Fruit fly (Drosophila melanogaster) whole organism, embryonic: ENCODE measurements around the gene CG32847.

Experiments used
- Bgb ChIP-seq: fragments of 200-800 bp; sonication (Bioruptor generic); IDR thresholded peaks from 2 replicates; pipeline ENCODE4 v1.3.6; 2022; ENCODE audit warnings: missing biosample characterization, missing genetic modification characterization; ENCODE audit not compliant: partially characterized antibody
- CG10274 ChIP-seq: fragments of 200-800 bp; sonication (Bioruptor generic); optimal IDR thresholded peaks from 3 replicates; lab custom pipeline; 2017; ENCODE audit warnings: missing biosample characterization, mild to moderate bottlenecking, missing genetic modification characterization
- CG10654 ChIP-seq: fragments of 200-800 bp; sonication (Bioruptor generic); optimal IDR thresholded peaks from 2 replicates; lab custom pipeline; 2016; ENCODE audit warnings: missing biosample characterization, missing genetic modification characterization
- CG12071 ChIP-seq: fragments of 200-800 bp; sonication (Bioruptor generic); optimal IDR thresholded peaks from 3 replicates; lab custom pipeline; 2018; ENCODE audit warnings: missing biosample characterization, mild to moderate bottlenecking, missing genetic modification characterization
- CG12659 ChIP-seq: fragments of 200-800 bp; sonication (Bioruptor generic); optimal IDR thresholded peaks from 3 replicates; lab custom pipeline; 2017; ENCODE audit warnings: mild to moderate bottlenecking, missing biosample characterization, missing genetic modification reagents, missing genetic modification characterization
- CG17186 ChIP-seq: fragments of 200-800 bp; sonication (Bioruptor generic); optimal IDR thresholded peaks from 3 replicates; lab custom pipeline; 2017; ENCODE audit warnings: missing biosample characterization, missing genetic modification reagents, missing genetic modification characterization
- CG17328 ChIP-seq: fragments of 200-800 bp; sonication (Bioruptor generic); IDR thresholded peaks from 2 replicates; pipeline ENCODE4 v1.3.6; 2022; ENCODE audit warnings: missing biosample characterization, missing genetic modification characterization
- CG18262 ChIP-seq: fragments of 200-800 bp; optimal IDR thresholded peaks from 3 replicates; lab custom pipeline; 2019; ENCODE audit warnings: missing biosample characterization, mild to moderate bottlenecking, missing genetic modification characterization, moderate library complexity
- CG32772 ChIP-seq: fragments of 200-800 bp; sonication (Bioruptor generic); IDR thresholded peaks from 2 replicates; pipeline ENCODE4 v1.3.6; 2022; ENCODE audit warnings: missing biosample characterization, missing genetic modification characterization
- CG34376 ChIP-seq: fragments of 200-800 bp; sonication (Bioruptor generic); optimal IDR thresholded peaks from 2 replicates; lab custom pipeline; 2018; ENCODE audit warnings: missing biosample characterization, mild to moderate bottlenecking, missing genetic modification characterization
- CG42726 ChIP-seq: fragments of 200-800 bp; sonication (Bioruptor generic); IDR thresholded peaks from 2 replicates; pipeline ENCODE4 v1.3.6; 2022; ENCODE audit warnings: missing biosample characterization, missing genetic modification characterization; ENCODE audit not compliant: partially characterized antibody
- CG8089 ChIP-seq: fragments of 200-800 bp; sonication (Bioruptor generic); optimal IDR thresholded peaks from 3 replicates; lab custom pipeline; 2016; ENCODE audit warnings: missing biosample characterization, missing genetic modification characterization
- CG8281 ChIP-seq: fragments of 200-800 bp; sonication (Bioruptor generic); optimal IDR thresholded peaks from 2 replicates; lab custom pipeline; 2018; ENCODE audit warnings: missing biosample characterization, mild to moderate bottlenecking, missing genetic modification characterization, moderate library complexity
- CG8944 ChIP-seq: fragments of 200-800 bp; sonication (Bioruptor generic); optimal IDR thresholded peaks from 3 replicates; lab custom pipeline; 2016; ENCODE audit warnings: missing biosample characterization, missing genetic modification characterization
- CrebB ChIP-seq: fragments of 200-800 bp; sonication (Bioruptor generic); optimal IDR thresholded peaks from 3 replicates; lab custom pipeline; 2018; ENCODE audit warnings: missing biosample characterization, mild to moderate bottlenecking, missing genetic modification characterization
- Deaf1 ChIP-seq: fragments of 200-800 bp; optimal IDR thresholded peaks from 3 replicates; lab custom pipeline; 2019; ENCODE audit warnings: missing biosample characterization, mild to moderate bottlenecking, missing genetic modification characterization, moderate library complexity
- Fer1 ChIP-seq: fragments of 200-800 bp; sonication (Bioruptor generic); optimal IDR thresholded peaks from 2 replicates; lab custom pipeline; 2017; ENCODE audit warnings: missing biosample characterization, mild to moderate bottlenecking, missing genetic modification characterization
- HLHmδ ChIP-seq: fragments of 200-800 bp; sonication (Bioruptor generic); optimal IDR thresholded peaks from 2 replicates; lab custom pipeline; 2018; ENCODE audit warnings: missing biosample characterization, mild to moderate bottlenecking, missing genetic modification characterization, moderate library complexity
- Hey ChIP-seq: fragments of 200-800 bp; sonication (Bioruptor generic); optimal IDR thresholded peaks from 3 replicates; lab custom pipeline; 2018; ENCODE audit warnings: missing biosample characterization, mild to moderate bottlenecking, missing genetic modification characterization
- Hr78 ChIP-seq, 2 experiments: fragments of 200-800 bp in 1 of 2; fragments of >200 bp in 1 of 2; sonication (Bioruptor generic) in 1 of 2; optimal IDR thresholded peaks; 2 replicates each; lab custom pipeline; 2017 to 2019; ENCODE audit warnings: missing biosample characterization in 2 of 2, missing genetic modification characterization in 2 of 2, mild to moderate bottlenecking in 1 of 2, moderate library complexity in 1 of 2
- MESR4 ChIP-seq: fragments of 200-800 bp; sonication (Bioruptor generic); optimal IDR thresholded peaks from 2 replicates; lab custom pipeline; 2018; ENCODE audit warnings: missing biosample characterization, mild to moderate bottlenecking, missing genetic modification characterization, moderate library complexity
- Oaz ChIP-seq: fragments of 200-800 bp; sonication (Bioruptor generic); IDR thresholded peaks from 2 replicates; pipeline ENCODE4 v1.3.6; 2022; ENCODE audit warnings: missing biosample characterization, missing genetic modification characterization
- aop ChIP-seq: fragments of 200-800 bp; sonication (Bioruptor generic); IDR thresholded peaks from 2 replicates; pipeline ENCODE4 v1.3.6; 2022; ENCODE audit warnings: missing biosample characterization, missing genetic modification characterization
- bcd ChIP-seq: fragments of 200-800 bp; sonication (Bioruptor generic); optimal IDR thresholded peaks from 2 replicates; lab custom pipeline; 2017; ENCODE audit warnings: missing biosample characterization, mild to moderate bottlenecking, missing genetic modification characterization
- bsh ChIP-seq, 2 experiments: fragments of 200-800 bp; sonication (Bioruptor generic); optimal IDR thresholded peaks; 2 replicates each; lab custom pipeline; 2017 to 2018; ENCODE audit warnings: mild to moderate bottlenecking in 2 of 2, missing biosample characterization in 2 of 2, missing genetic modification characterization in 2 of 2, moderate library complexity in 1 of 2
- cato ChIP-seq: fragments of 200-800 bp; sonication (Bioruptor generic); optimal IDR thresholded peaks from 2 replicates; lab custom pipeline; 2016; ENCODE audit warnings: missing biosample characterization, missing genetic modification characterization, borderline replicate concordance
- chinmo ChIP-seq: fragments of 200-800 bp; sonication (Bioruptor generic); IDR thresholded peaks from 4 replicates; pipeline ENCODE4 v1.3.6; 2022; ENCODE audit warnings: missing biosample characterization, missing genetic modification characterization; ENCODE audit not compliant: partially characterized antibody
- dmrt11E ChIP-seq: fragments of 200-800 bp; sonication (Bioruptor generic); optimal IDR thresholded peaks from 3 replicates; lab custom pipeline; 2018; ENCODE audit warnings: missing biosample characterization, mild to moderate bottlenecking, missing genetic modification characterization, moderate library complexity
- emc ChIP-seq: fragments of 200-800 bp; sonication (Bioruptor generic); optimal IDR thresholded peaks from 2 replicates; lab custom pipeline; 2016; ENCODE audit warnings: missing biosample characterization, missing genetic modification characterization
- hkb ChIP-seq, 2 experiments: fragments of 200-800 bp in 1 of 2; fragments of >200 bp in 1 of 2; sonication (Bioruptor generic) in 1 of 2; IDR thresholded peaks in 1 of 2; optimal IDR thresholded peaks in 1 of 2; 2 replicates each; pipeline versions ENCODE4 v1.3.6 to Lab custom; 2017 to 2022; ENCODE audit warnings: missing biosample characterization in 1 of 2, missing genetic modification characterization in 1 of 2
- jumu ChIP-seq: fragments of 200-800 bp; sonication (Bioruptor generic); optimal IDR thresholded peaks from 3 replicates; lab custom pipeline; 2016; ENCODE audit warnings: missing biosample characterization, missing genetic modification characterization
- kni ChIP-seq: fragments of 200-800 bp; sonication (Bioruptor generic); optimal IDR thresholded peaks from 3 replicates; lab custom pipeline; 2017; ENCODE audit warnings: mild to moderate bottlenecking, missing biosample characterization, missing genetic modification reagents, missing genetic modification characterization
- lab ChIP-seq: fragments of 200-800 bp; sonication (Bioruptor generic); optimal IDR thresholded peaks from 3 replicates; lab custom pipeline; 2017; ENCODE audit warnings: missing biosample characterization, missing genetic modification characterization, mild to moderate bottlenecking, moderate library complexity, missing genetic modification reagents
- mam ChIP-seq: fragments of 200-800 bp; sonication (Bioruptor generic); optimal IDR thresholded peaks from 3 replicates; lab custom pipeline; 2016; ENCODE audit warnings: missing biosample characterization, missing genetic modification characterization
- onecut ChIP-seq: fragments of 200-800 bp; sonication (Bioruptor generic); IDR thresholded peaks from 2 replicates; pipeline ENCODE4 v1.3.6; 2022; ENCODE audit warnings: missing biosample characterization, missing genetic modification characterization
- pb ChIP-seq: fragments of 200-800 bp; sonication (Bioruptor generic); optimal IDR thresholded peaks from 3 replicates; lab custom pipeline; 2016; ENCODE audit warnings: missing biosample characterization, missing genetic modification characterization
- peb ChIP-seq: fragments of 200-800 bp; sonication (Bioruptor generic); IDR thresholded peaks from 2 replicates; pipeline ENCODE4 v1.3.6; 2022; ENCODE audit warnings: missing biosample characterization, missing genetic modification characterization
- pnt ChIP-seq: fragments of 200-800 bp; sonication (Bioruptor generic); optimal IDR thresholded peaks from 3 replicates; lab custom pipeline; 2016; ENCODE audit warnings: missing biosample characterization, missing genetic modification characterization
- ro ChIP-seq: fragments of 200-800 bp; sonication (Bioruptor generic); IDR thresholded peaks from 2 replicates; pipeline ENCODE4 v1.3.6; 2022; ENCODE audit warnings: missing biosample characterization, missing genetic modification characterization
- schlank ChIP-seq: fragments of 200-800 bp; sonication (Bioruptor generic); optimal IDR thresholded peaks from 2 replicates; lab custom pipeline; 2018; ENCODE audit warnings: missing biosample characterization, mild to moderate bottlenecking, missing genetic modification characterization
- scrt ChIP-seq: fragments of 200-800 bp; sonication (Bioruptor generic); optimal IDR thresholded peaks from 2 replicates; lab custom pipeline; 2018; ENCODE audit warnings: missing biosample characterization, mild to moderate bottlenecking, missing genetic modification characterization, moderate library complexity
- sens-2 ChIP-seq: fragments of 200-800 bp; sonication (Bioruptor generic); IDR thresholded peaks from 2 replicates; pipeline ENCODE4 v1.3.6; 2022; ENCODE audit warnings: missing biosample characterization, missing genetic modification characterization
- seq ChIP-seq: fragments of 200-800 bp; sonication (Bioruptor generic); IDR thresholded peaks from 2 replicates; pipeline ENCODE4 v1.3.6; 2022; ENCODE audit warnings: missing biosample characterization, missing genetic modification characterization
- sug ChIP-seq: fragments of 200-800 bp; optimal IDR thresholded peaks from 2 replicates; lab custom pipeline; 2019; ENCODE audit warnings: missing biosample characterization, mild to moderate bottlenecking, missing genetic modification characterization, moderate library complexity
- toy ChIP-seq: fragments of 200-800 bp; sonication (Bioruptor generic); IDR thresholded peaks from 2 replicates; pipeline ENCODE4 v1.3.6; 2022; ENCODE audit warnings: missing biosample characterization, missing genetic modification characterization
- zen ChIP-seq: fragments of 200-800 bp; sonication (Bioruptor generic); optimal IDR thresholded peaks from 3 replicates; lab custom pipeline; 2018; ENCODE audit warnings: missing biosample characterization, mild to moderate bottlenecking, missing genetic modification characterization, moderate library complexity
- zf30C ChIP-seq: fragments of 200-800 bp; sonication (Bioruptor generic); optimal IDR thresholded peaks from 3 replicates; lab custom pipeline; 2018; ENCODE audit warnings: missing biosample characterization, mild to moderate bottlenecking, missing genetic modification characterization

The CG32847 gene

dm6 chr3L:15103988-15104848 lies 17.2 kb upstream of the CG32847 start (continued):
- TF ChIP-seq aop (GFP tag; lab: Robert Waterston, UW): peak; percentile 65; the same call in 1 of the 2 replicates
- no peak for TF ChIP-seq lab (GFP tag; lab: Kevin White, UChicago)
- no peak for TF ChIP-seq MESR4 (GFP tag; lab: Kevin White, UChicago)
- 0 out of 2 replicates have a peak, but pooled peaks have one; percentile 10 for TF ChIP-seq seq
- TF ChIP-seq pb: no peak
- no peak for TF ChIP-seq CG10274
- TF ChIP-seq CG18262: no peak
- no peak for TF ChIP-seq mam (GFP tag; lab: Kevin White, UChicago)
- TF ChIP-seq onecut (GFP tag; lab: Robert Waterston, UW): peak; percentile 36; the same call in 1 of the 2 replicates
- no peak for TF ChIP-seq pnt (GFP tag; lab: Kevin White, UChicago)
- no peak for TF ChIP-seq CrebB (tag; lab: Kevin White, UChicago)
- 0 out of 2 replicates have a peak, but pooled peaks have one; percentile 14 for TF ChIP-seq CG42726 (GFP tag; lab: Robert Waterston, UW)
- peak in 1 of 2 experiments; percentile 28 for TF ChIP-seq bsh (GFP tag; optimal IDR thresholded peaks at IDR 0.05; lab: Kevin White, UChicago)
- TF ChIP-seq toy: no peak
- TF ChIP-seq dmrt11E (tag; lab: Kevin White, UChicago): no peak
- peak; percentile 60 for TF ChIP-seq Deaf1 (tag; lab: Kevin White, UChicago)
- TF ChIP-seq Oaz (GFP tag; lab: Robert Waterston, UW): no peak
- TF ChIP-seq sens-2: peak; percentile 43; the same call in 1 of the 2 replicates
- TF ChIP-seq CG12071 (GFP tag; lab: Kevin White, UChicago): no peak
- no peak for TF ChIP-seq jumu
- TF ChIP-seq Bgb: no peak; the same call in 1 of the 2 replicates
- TF ChIP-seq CG17328 (GFP tag; lab: Robert Waterston, UW): 0 out of 2 replicates have a peak, but pooled peaks have one; percentile 11
- TF ChIP-seq hkb (optimal IDR thresholded peaks at IDR 0.05; lab: Kevin White, UChicago): no peak
- TF ChIP-seq hkb (GFP tag; IDR thresholded peaks at IDR 0.05; lab: Robert Waterston, UW): no peak
- no peak for TF ChIP-seq CG10654 (GFP tag; lab: Kevin White, UChicago)
- peak; percentile 36; the same call in 1 of the 2 replicates for TF ChIP-seq CG32772
- no peak for TF ChIP-seq Hr78 (GFP tag; optimal IDR thresholded peaks at IDR 0.05; lab: Kevin White, UChicago)
- TF ChIP-seq CG17186: no peak
- TF ChIP-seq HLHmδ: no peak
- no peak for TF ChIP-seq schlank
- TF ChIP-seq bcd (GFP tag; lab: Kevin White, UChicago): no peak
- no peak for TF ChIP-seq sug
- TF ChIP-seq emc (GFP tag; lab: Kevin White, UChicago): no peak
- no peak for TF ChIP-seq CG8944 (GFP tag; lab: Kevin White, UChicago)
- TF ChIP-seq CG34376 (GFP tag; lab: Kevin White, UChicago): no peak
- TF ChIP-seq peb (GFP tag; lab: Robert Waterston, UW): no peak
- TF ChIP-seq chinmo: peak; percentile 89; the same call in 1 of the 4 replicates
- TF ChIP-seq CG12659 (GFP tag; lab: Kevin White, UChicago): no peak
- no peak for TF ChIP-seq CG8281 (tag; lab: Kevin White, UChicago)
- peak; percentile 30 for TF ChIP-seq scrt (GFP tag; lab: Kevin White, UChicago)
- no peak for TF ChIP-seq zen (tag; lab: Kevin White, UChicago)
- no peak for TF ChIP-seq cato (GFP tag; lab: Kevin White, UChicago)
- peak; percentile 45 for TF ChIP-seq kni
- peak; percentile 12 for TF ChIP-seq Hey (tag; lab: Kevin White, UChicago)
- TF ChIP-seq ro (GFP tag; lab: Robert Waterston, UW): no peak
- no peak for TF ChIP-seq Fer1
- TF ChIP-seq CG8089: no peak
- TF ChIP-seq zf30C (GFP tag; lab: Kevin White, UChicago): no peak
